Fruit fly (Drosophila melanogaster): ENCODE data around the gene CG3817.
A peak's percentile ranks its signal among the peaks of the same experiment; 100 is the strongest.

CG3817 gene

DNA sequence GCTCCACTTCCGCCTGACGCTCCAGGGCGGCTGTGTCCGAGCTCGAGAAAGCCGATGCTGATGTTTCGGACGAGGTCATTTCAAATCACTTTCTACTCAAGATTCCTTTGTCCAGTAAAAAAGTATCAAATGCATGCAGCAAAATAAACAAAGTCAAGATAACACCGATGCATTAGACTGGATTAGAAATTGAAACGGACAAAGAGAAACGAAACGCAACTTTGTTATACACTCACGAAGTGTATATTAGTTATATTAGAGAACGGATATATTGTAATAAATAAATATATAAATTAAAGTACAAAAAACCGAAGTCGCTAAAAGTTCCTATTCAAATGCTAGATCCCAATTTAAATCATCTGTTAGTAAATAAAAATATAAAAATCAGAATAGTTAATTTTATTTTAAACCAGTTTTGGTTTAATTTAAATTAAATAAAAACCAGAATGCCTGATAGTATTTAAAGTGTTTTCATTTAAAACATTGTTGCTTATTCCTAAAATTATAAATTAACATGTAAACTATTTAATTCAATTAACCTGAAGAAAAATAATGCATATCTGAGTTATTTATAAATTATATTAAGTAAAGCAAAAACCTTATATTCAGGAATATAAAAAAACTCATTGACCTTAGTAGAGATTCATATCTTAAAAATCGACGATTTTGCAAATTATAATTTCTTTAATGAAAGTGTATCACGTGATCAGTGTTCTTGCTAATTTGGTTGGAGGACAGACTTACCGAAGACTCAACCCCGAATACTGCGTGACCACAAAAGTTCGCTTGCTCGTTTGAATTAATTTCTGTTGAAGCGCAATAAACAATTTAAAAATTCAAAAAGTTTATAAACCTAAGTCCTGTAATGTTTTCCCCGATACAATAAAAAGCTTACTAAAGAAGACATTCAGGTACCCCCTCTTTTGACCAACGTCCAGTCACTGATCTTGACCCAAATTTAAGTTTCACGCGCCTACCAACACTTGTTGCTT, 4.5 kb upstream of the CG3817 start, which contains the start of gene Dph2 (continued):
- TF ChIP-seq CG4424 (GFP tag; optimal IDR thresholded peaks at IDR 0.05) (peak; percentile 23), H2.0 (GFP tag; IDR thresholded peaks at IDR 0.05) (peak; percentile 80), tio (GFP tag; optimal IDR thresholded peaks at IDR 0.05) (no peak), croc (GFP tag; conservative IDR thresholded peaks at IDR 0.05) (peak; percentile 52), Nf-YB (GFP tag; optimal IDR thresholded peaks at IDR 0.05) (peak; percentile 67), CG10431 (GFP tag; optimal IDR thresholded peaks at IDR 0.05) (no peak), CG17328 (GFP tag; IDR thresholded peaks at IDR 0.05) (peak; percentile 89), CG7839 (tag; optimal IDR thresholded peaks at IDR 0.05) (peak; percentile 87), crp (GFP tag; optimal IDR thresholded peaks at IDR 0.05) (no peak), CG2120 (GFP tag; optimal IDR thresholded peaks at IDR 0.05) (peak; percentile 51), gsb (GFP tag; IDR thresholded peaks at IDR 0.05) (peak; percentile 71), CG30431 (GFP tag; optimal IDR thresholded peaks at IDR 0.05) (no peak), Hr78 (GFP tag; optimal IDR thresholded peaks at IDR 0.05) (no peak), Fer2 (tag; optimal IDR thresholded peaks at IDR 0.05) (peak; percentile 66), z (GFP tag; IDR thresholded peaks at IDR 0.05) (no peak), twi (tag; optimal IDR thresholded peaks at IDR 0.05) (peak; percentile 39), CG1792 (GFP tag; optimal IDR thresholded peaks at IDR 0.05) (no peak), CG12104 (GFP tag; optimal IDR thresholded peaks at IDR 0.05) (peak; percentile 66), phol (tag; optimal IDR thresholded peaks at IDR 0.05) (peak; percentile 83), CG7987 (GFP tag; optimal IDR thresholded peaks at IDR 0.05) (peak; percentile 91), zfh2 (GFP tag; optimal IDR thresholded peaks at IDR 0.05) (peak; percentile 21), schlank (tag; optimal IDR thresholded peaks at IDR 0.05) (no peak), CG11504 (tag; optimal IDR thresholded peaks at IDR 0.05) (peak; percentile 87), luna (GFP tag; optimal IDR thresholded peaks at IDR 0.05) (no peak), ash1 (GFP tag; optimal IDR thresholded peaks at IDR 0.05) (no peak), CG6791 (GFP tag; IDR thresholded peaks at IDR 0.05; ENCODE audit: partially characterized antibody) (no peak), org-1 (GFP tag; optimal IDR thresholded peaks at IDR 0.05) (no peak), mld (GFP tag; IDR thresholded peaks at IDR 0.05; ENCODE audit: partially characterized antibody) (no peak), E2f2 (GFP tag; IDR thresholded peaks at IDR 0.05) (peak; percentile 84), pzg (GFP tag; optimal IDR thresholded peaks at IDR 0.05) (peak; percentile 58), CG7372 (GFP tag; IDR thresholded peaks at IDR 0.05) (peak; percentile 77), CG2202 (tag; optimal IDR thresholded peaks at IDR 0.05) (peak; percentile 29), Trl (optimal IDR thresholded peaks at IDR 0.05) (no peak), Trl (GFP tag; optimal IDR thresholded peaks at IDR 0.05) (peak; percentile 20), Hr39 (optimal IDR thresholded peaks at IDR 0.05) (no peak), CG13287 (GFP tag; IDR thresholded peaks at IDR 0.05; ENCODE audit: partially characterized antibody) (peak; percentile 6; the same call in 1 of the 2 replicates), Bteb2 (GFP tag; optimal IDR thresholded peaks at IDR 0.05) (peak; percentile 16), CG5953 (GFP tag; IDR thresholded peaks at IDR 0.05) (peak; percentile 73), CG13894 (tag; optimal IDR thresholded peaks at IDR 0.05) (peak; percentile 74), Doc2 (GFP tag; IDR thresholded peaks at IDR 0.05) (no peak), CG5180 (GFP tag; optimal IDR thresholded peaks at IDR 0.05) (no peak), CG1603 (tag; optimal IDR thresholded peaks at IDR 0.05) (peak; percentile 100), slbo (GFP tag; IDR thresholded peaks at IDR 0.05) (peak; percentile 93), shn (GFP tag; optimal IDR thresholded peaks at IDR 0.05) (no peak), CG7963 (GFP tag; IDR thresholded peaks at IDR 0.05; ENCODE audit: partially characterized antibody) (no peak), CG3726 (GFP tag; IDR thresholded peaks at IDR 0.05) (no peak; the same call in 2 of the 3 replicates), Jarid2 (GFP tag; optimal IDR thresholded peaks at IDR 0.05) (no peak), Gsc (GFP tag; IDR thresholded peaks at IDR 0.05) (no peak), tin (GFP tag; optimal IDR thresholded peaks at IDR 0.05) (peak; percentile 43)
